Fruit fly (Drosophila melanogaster) whole organism, larva: ENCODE measurements around the gene Ets96B.

Experiments
- noc ChIP-seq: fragments of 200-800 bp; sonication (Bioruptor generic); optimal IDR thresholded peaks from 3 replicates; lab custom pipeline; 2019; ENCODE audit warnings: missing biosample characterization, mild to moderate bottlenecking, missing genetic modification characterization, moderate library complexity

Gene Ets96B

dm6 chr3R:24787042-24787565 lies 750 bp upstream of the Ets96B start, which contains the start of gene CG5805:
TSS of gene CG5805 (minus strand) at chr3R:24787421.
- TF ChIP-seq noc = peak; percentile 41

DNA sequence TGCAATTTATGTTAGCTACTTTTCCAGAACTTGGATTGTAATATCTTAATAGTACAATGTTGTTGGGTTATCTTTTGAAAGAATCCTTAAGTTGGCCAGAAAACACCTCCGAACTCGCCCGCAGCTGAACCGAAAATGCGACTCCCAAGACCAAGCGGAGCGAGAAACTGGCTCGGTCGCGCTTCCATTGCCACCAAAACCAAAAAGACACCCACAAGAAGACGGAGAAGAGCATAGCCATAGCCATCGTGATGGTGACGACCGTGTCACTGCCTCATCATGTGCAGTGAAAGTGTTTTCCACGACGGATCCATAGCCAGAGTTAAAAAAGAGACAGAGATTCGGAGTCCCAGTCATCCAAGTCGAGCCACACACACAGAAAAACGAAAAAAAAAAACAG lies 2.2 kb downstream of the Ets96B start, which contains the start of gene CG13634:
CG13634 (minus strand) TSS at position 101 of the 400 bp plus-strand sequence.
- no peak for TF ChIP-seq noc

dm6 chr3R:24798595-24798994 lies 10.7 kb downstream of the Ets96B start:
- TF ChIP-seq noc = peak; percentile 57

dm6 chr3R:24799503-24799902 lies 11.6 kb downstream of the Ets96B start, which contains the start of gene Ude:
TSS of gene Ude (minus strand) at chr3R:24799668.
- no peak for TF ChIP-seq noc

dm6 chr3R:24805048-24805447 lies 17.2 kb downstream of the Ets96B start, which contains the start of gene polybromo:
TSS of gene polybromo (minus strand) at chr3R:24805259.
- no peak for TF ChIP-seq noc

- TF ChIP-seq noc = no peak
These were observed 19.5 kb downstream of the Ets96B start, which contains the start of gene CG6980 for dm6 chr3R:24807321-24807720. TSS of gene CG6980 (plus strand) at chr3R:24807621.

dm6 chr3R:24809576-24810279 lies 21.9 kb downstream of the Ets96B start:
- TF ChIP-seq noc = peak; percentile 70

- TF ChIP-seq noc = peak; percentile 96
These were observed 23.2 kb downstream of the Ets96B start for dm6 chr3R:24810844-24811625.

DNA sequence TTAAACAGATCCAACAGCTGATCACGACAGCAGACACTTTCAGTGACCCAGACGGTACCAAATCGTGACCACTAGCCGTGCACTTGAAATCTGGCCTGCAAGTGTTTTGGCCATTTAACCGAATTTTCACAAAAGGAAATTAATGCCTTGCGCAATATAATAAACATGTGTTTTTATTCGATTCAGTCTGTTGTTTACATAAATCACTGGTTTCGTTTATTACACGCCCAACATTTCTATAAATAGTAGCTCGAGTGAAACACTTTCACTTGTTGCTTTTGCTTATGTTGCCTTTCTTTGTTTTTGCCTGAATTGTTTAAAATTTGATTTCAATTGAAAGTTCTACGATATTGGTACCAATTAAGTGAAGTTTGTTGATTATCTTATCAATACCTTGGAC lies 24.5 kb downstream of the Ets96B start:
- no peak for TF ChIP-seq noc

dm6 chr3R:24812987-24813636 lies 25.3 kb downstream of the Ets96B start:
- no peak for TF ChIP-seq noc

- peak; percentile 57 for TF ChIP-seq noc
These were observed 25.9 kb downstream of the Ets96B start, which contains the start of the genes lili and CG34150 for dm6 chr3R:24813637-24814301. TSS of gene lili (minus strand) at chr3R:24814012. TSS of gene CG34150 (plus strand) at chr3R:24814262.

dm6 chr3R:24816993-24817854 lies 29.4 kb downstream of the Ets96B start, which contains the start of the genes CG5808 and Saf-B:
TSS of gene CG5808 (minus strand) at chr3R:24817007.
TSS of gene Saf-B (plus strand) at chr3R:24817464.
- no peak for TF ChIP-seq noc

DNA sequence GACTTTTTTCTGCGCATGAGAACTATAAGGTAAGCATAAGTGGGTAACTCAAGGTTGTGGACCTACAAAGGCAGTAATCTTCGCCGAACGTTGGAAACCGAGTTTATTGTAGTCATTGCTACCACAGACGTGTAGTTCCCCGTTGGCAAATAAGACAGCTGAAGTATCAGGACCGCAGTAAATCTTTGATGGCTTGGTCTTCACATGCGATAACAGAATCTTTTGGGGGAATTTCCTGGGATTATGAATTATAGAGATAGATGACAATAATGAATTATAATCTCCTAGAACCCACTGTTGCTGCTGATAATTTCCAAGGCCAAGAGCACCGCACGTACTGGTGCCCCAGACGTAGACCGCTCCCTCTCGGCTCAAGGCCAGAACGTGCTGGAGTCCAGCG lies 35.2 kb downstream of the Ets96B start:
- TF ChIP-seq noc = no peak

DNA sequence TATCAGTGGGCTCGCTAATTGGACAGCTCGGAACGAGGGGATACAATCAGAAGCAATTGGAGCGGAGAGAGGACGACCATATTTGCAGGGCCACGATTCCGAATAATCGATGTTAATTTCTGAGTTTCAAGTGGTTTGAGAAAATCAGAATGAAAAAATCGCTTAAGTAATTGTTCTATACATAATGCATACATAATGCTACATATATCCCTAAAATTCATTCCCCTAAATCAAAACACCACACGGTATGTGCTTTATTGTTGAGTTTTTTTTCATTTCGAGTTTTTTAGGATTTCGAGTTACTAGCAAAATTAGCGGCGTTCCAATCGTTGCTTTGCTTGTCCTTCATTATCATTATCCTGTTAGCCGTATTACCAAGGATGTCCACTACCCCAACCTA lies 37.7 kb downstream of the Ets96B start, which contains the start of gene niki:
niki (minus strand) TSS at position 101 of the 400 bp plus-strand sequence.
- TF ChIP-seq noc = no peak

dm6 chr3R:24828234-24828633 lies 40.4 kb downstream of the Ets96B start, which contains the start of gene RabX4:
TSS of gene RabX4 (minus strand) at chr3R:24828409.
- TF ChIP-seq noc = no peak
